In the genomic region with DNA sequence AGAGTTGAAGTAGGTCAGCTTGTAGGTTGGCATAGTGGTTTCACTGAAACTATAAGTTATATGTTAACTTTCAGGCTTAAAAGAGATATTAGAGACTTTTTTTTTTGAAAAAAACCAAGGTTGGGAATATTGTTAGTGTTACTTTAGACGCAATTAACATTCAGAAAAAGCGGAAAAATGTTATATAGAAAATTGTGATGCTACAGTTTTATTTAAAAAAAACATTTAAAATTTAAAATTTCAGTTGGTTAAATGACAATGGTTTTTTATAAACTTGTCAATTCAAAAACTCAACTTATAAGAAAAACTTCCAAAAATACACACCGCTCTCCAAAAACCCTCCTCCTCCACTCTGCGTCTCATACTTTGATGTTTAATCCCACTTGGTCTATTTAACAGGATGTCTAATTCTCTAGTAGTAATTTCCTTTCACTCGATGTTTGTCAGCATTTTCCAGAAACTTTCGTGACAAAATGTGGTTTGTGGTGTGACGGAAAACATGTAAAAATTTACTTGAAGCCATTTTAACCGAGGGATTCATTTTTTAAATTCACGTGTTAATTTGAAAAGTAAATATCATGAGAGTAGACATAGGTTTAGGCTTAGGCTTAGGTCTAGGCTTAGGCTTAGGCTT, we compare ENCODE assay signal across 1 worm cellular context.
TF ChIP-seq lines count a peak whose summit lies in the region.

A gene (minus strand): TSS at position 51 of the 634 bp plus-strand sequence.

TF ChIP-seq in whole organism, L1 larva, 84 proteins besides CTCF, POLR2A, EP300 and RAD21 (continued from another document):
- TF ChIP-seq irx-1 (tag; optimal IDR thresholded peaks at IDR 0.05; lab: Kevin White, UChicago) (no peak), tlp-1 (tag; optimal IDR thresholded peaks at IDR 0.05; lab: Kevin White, UChicago) (no peak), snpc-4 (tag; optimal IDR thresholded peaks at IDR 0.05; lab: Kevin White, UChicago) (no peak), lin-39 (tag; optimal IDR thresholded peaks at IDR 0.05; lab: Kevin White, UChicago) (no peak), vab-15 (tag; optimal IDR thresholded peaks at IDR 0.05; lab: Kevin White, UChicago) (no peak), blmp-1 (tag; optimal IDR thresholded peaks at IDR 0.05; lab: Kevin White, UChicago) (peak; percentile 50), lin-15B (tag; optimal IDR thresholded peaks at IDR 0.05; lab: Kevin White, UChicago) (no peak), nhr-76 (tag; optimal IDR thresholded peaks at IDR 0.05; lab: Kevin White, UChicago) (no peak), grh-1 (GFP tag; IDR thresholded peaks at IDR 0.05; lab: Robert Waterston, UW) (no peak), C16A3.4 (tag; optimal IDR thresholded peaks at IDR 0.05; lab: Kevin White, UChicago) (no peak), egl-13 (tag; optimal IDR thresholded peaks at IDR 0.05; lab: Kevin White, UChicago) (no peak), pag-3 (tag; optimal IDR thresholded peaks at IDR 0.05; lab: Kevin White, UChicago; ENCODE audit: borderline replicate concordance, insufficient read depth) (no peak), lin-14 (GFP tag; optimal IDR thresholded peaks at IDR 0.05; lab: Kevin White, UChicago) (peak; percentile 61), ceh-82 (tag; optimal IDR thresholded peaks at IDR 0.05; lab: Kevin White, UChicago) (no peak), jun-1 (tag; optimal IDR thresholded peaks at IDR 0.05; lab: Kevin White, UChicago) (no peak), alr-1 (tag; optimal IDR thresholded peaks at IDR 0.05; lab: Kevin White, UChicago; ENCODE audit: borderline replicate concordance) (no peak), efl-1 (optimal IDR thresholded peaks at IDR 0.05; lab: Kevin White, UChicago) (no peak), efl-1 (GFP tag; optimal IDR thresholded peaks at IDR 0.05 in 1 of 2; lab: Kevin White, UChicago) (no peak)
